Worm (Caenorhabditis elegans) whole organism, midembryonic: ENCODE data around the gene R11D1.1.

ENCODE experiments used
- T22C8.4 ChIP-seq: fragments of 200-800 bp; sonication (Bioruptor generic); IDR thresholded peaks from 2 replicates; pipeline ENCODE4 v1.3.6; 2022; ENCODE audit warnings: missing genetic modification characterization, missing compliant biosample characterization
- cog-1 ChIP-seq: sonication (generic microtip); optimal IDR thresholded peaks from 2 replicates; lab custom pipeline; 2016; ENCODE audit warnings: missing genetic modification characterization, missing compliant biosample characterization
- flt-1 ChIP-seq: fragments of 200-800 bp; sonication (Bioruptor generic); IDR thresholded peaks from 2 replicates; pipeline ENCODE4 v1.3.6; 2022; ENCODE audit warnings: missing genetic modification characterization, missing compliant biosample characterization
- klf-2 ChIP-seq: fragments of 200-800 bp; sonication (Bioruptor generic); conservative IDR thresholded peaks from 2 replicates; pipeline ENCODE4 v1.3.6; 2022; ENCODE audit warnings: missing genetic modification reagents, missing genetic modification characterization, missing compliant biosample characterization
- med-1 ChIP-seq: sonication (generic microtip); optimal IDR thresholded peaks from 2 replicates; lab custom pipeline; 2017; ENCODE audit warnings: missing genetic modification characterization, mild to moderate bottlenecking, missing compliant biosample characterization, antibody characterized with exemption, missing genetic modification reagents; ENCODE audit not compliant: insufficient read depth
- ref-1 ChIP-seq: fragments of 200-800 bp; sonication (Bioruptor generic); conservative IDR thresholded peaks from 2 replicates; pipeline ENCODE4 v1.3.6; 2022; ENCODE audit warnings: missing genetic modification reagents, missing genetic modification characterization, missing compliant biosample characterization
- ztf-23 ChIP-seq: fragments of 200-800 bp; sonication (Bioruptor generic); IDR thresholded peaks from 2 replicates; pipeline ENCODE4 v1.3.6; 2022; ENCODE audit warnings: missing genetic modification reagents, missing genetic modification characterization, missing compliant biosample characterization
- ztf-29 ChIP-seq: fragments of 200-800 bp; sonication (Bioruptor generic); IDR thresholded peaks from 2 replicates; pipeline ENCODE4 v1.3.6; 2022; ENCODE audit warnings: missing genetic modification reagents, missing genetic modification characterization, missing compliant biosample characterization

DNA sequence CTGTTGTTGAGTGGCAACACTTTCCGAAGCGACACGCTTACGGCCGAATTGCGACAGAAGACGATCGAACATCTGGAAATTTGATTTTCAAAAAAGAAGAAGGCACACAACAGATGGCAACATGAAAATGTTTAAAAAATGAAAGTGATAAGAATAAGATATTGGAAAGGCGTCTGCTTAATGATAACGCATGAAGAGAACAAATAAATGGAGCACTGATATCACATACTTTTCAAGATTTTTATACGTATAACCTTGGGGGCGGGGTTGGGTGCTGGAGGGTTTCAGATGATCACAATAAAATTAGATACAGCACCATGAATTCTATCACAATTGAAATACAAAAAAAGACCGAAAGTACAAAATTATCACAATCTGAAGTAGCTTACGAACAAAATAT is 40.8 kb downstream of the R11D1.1 start, which contains the start of gene C15C8.7:
- TF ChIP-seq med-1 (GFP tag; lab: Kevin White, UChicago) (no peak), T22C8.4 (GFP tag; lab: Robert Waterston, UW) (no peak), ztf-23 (no peak), cog-1 (tag; lab: Kevin White, UChicago) (no peak), klf-2 (GFP tag; lab: Robert Waterston, UW) (no peak), ztf-29 (no peak), ref-1 (GFP tag; lab: Robert Waterston, UW) (no peak), flt-1 (GFP tag; lab: Robert Waterston, UW) (no peak)
